Fruit fly (Drosophila melanogaster): ENCODE data around the gene CG7142.

- TF ChIP-seq Snoo (tag; optimal IDR thresholded peaks at IDR 0.05) (no peak), D1 (tag; optimal IDR thresholded peaks at IDR 0.05) (no peak), CG15710 (tag; optimal IDR thresholded peaks at IDR 0.05) (no peak), Pif1A (GFP tag; optimal IDR thresholded peaks at IDR 0.05) (no peak), rn (GFP tag; IDR thresholded peaks at IDR 0.05) (no peak), CG14655 (GFP tag; optimal IDR thresholded peaks at IDR 0.05) (no peak), Ets98B (GFP tag; IDR thresholded peaks at IDR 0.05) (no peak), CG17806 (tag; optimal IDR thresholded peaks at IDR 0.05) (no peak)
Measured at dm6 chr3R:18277406-18277805, 1.9 kb downstream of the CG7142 start.
